Worm (Caenorhabditis elegans) whole organism, L2 larva: ENCODE measurements around the gene slc-25A18.1.
"Not testable (repeated sequence)": the region's sequence is repeated elsewhere in the genome, so short reads cannot be mapped to it uniquely, and the experiment has no call there.

Experiments
- F13H6.1 ChIP-seq: sonication (generic microtip); optimal IDR thresholded peaks from 2 replicates; lab custom pipeline; 2016; ENCODE audit warnings: missing genetic modification characterization, missing compliant biosample characterization
- R02D3.7 ChIP-seq: fragments of 150-350 bp; optimal IDR thresholded peaks from 2 replicates; lab custom pipeline; 2014; ENCODE audit warnings: missing biosample characterization, missing genetic modification characterization
- Y55F3AM.14 ChIP-seq: fragments of 200-800 bp; sonication (Bioruptor generic); optimal IDR thresholded peaks from 2 replicates; lab custom pipeline; 2018; ENCODE audit warnings: mild to moderate bottlenecking, missing genetic modification characterization, missing compliant biosample characterization
- ZK546.5 ChIP-seq: sonication (generic microtip); optimal IDR thresholded peaks from 2 replicates; lab custom pipeline; 2017; ENCODE audit warnings: missing biosample characterization, missing genetic modification characterization
- alr-1 ChIP-seq: fragments of 150-350 bp; optimal IDR thresholded peaks from 2 replicates; lab custom pipeline; 2014; ENCODE audit warnings: missing biosample characterization, missing genetic modification characterization
- aly-2 ChIP-seq: fragments of 150-350 bp; optimal IDR thresholded peaks from 2 replicates; lab custom pipeline; 2014; ENCODE audit warnings: missing biosample characterization, missing genetic modification characterization
- ama-1 ChIP-seq: fragments of 150-350 bp; optimal IDR thresholded peaks from 2 replicates; lab custom pipeline; 2018; ENCODE audit warnings: inconsistent platforms
- blmp-1 ChIP-seq: sonication (generic microtip); optimal IDR thresholded peaks from 2 replicates; lab custom pipeline; 2017; ENCODE audit warnings: missing genetic modification characterization, mild to moderate bottlenecking, missing compliant biosample characterization, antibody characterized with exemption, moderate library complexity; ENCODE audit not compliant: insufficient read depth
- ceh-16 ChIP-seq: fragments of 150-350 bp; optimal IDR thresholded peaks from 2 replicates; lab custom pipeline; 2014; ENCODE audit warnings: missing biosample characterization, missing genetic modification characterization
- ceh-82 ChIP-seq: fragments of 150-350 bp; optimal IDR thresholded peaks from 2 replicates; lab custom pipeline; 2014; ENCODE audit warnings: missing biosample characterization, missing genetic modification characterization
- crh-2 ChIP-seq: sonication (generic microtip); optimal IDR thresholded peaks from 2 replicates; lab custom pipeline; 2017; ENCODE audit warnings: missing biosample characterization, missing genetic modification characterization
- dmd-4 ChIP-seq: sonication (generic microtip); optimal IDR thresholded peaks from 2 replicates; lab custom pipeline; 2017; ENCODE audit warnings: missing biosample characterization, missing genetic modification characterization
- egl-27 ChIP-seq: sonication (generic microtip); optimal IDR thresholded peaks from 3 replicates; lab custom pipeline; 2017; ENCODE audit warnings: missing biosample characterization, missing genetic modification reagents, missing genetic modification characterization
- elt-1 ChIP-seq: fragments of 150-350 bp; optimal IDR thresholded peaks from 2 replicates; lab custom pipeline; 2014; ENCODE audit warnings: missing biosample characterization, missing genetic modification characterization
- gmeb-1 ChIP-seq: fragments of 150-350 bp; optimal IDR thresholded peaks from 2 replicates; lab custom pipeline; 2014; ENCODE audit warnings: missing biosample characterization, missing genetic modification characterization
- lin-11 ChIP-seq: fragments of 150-350 bp; sonication (generic microtip); optimal IDR thresholded peaks from 2 replicates; lab custom pipeline; 2014; ENCODE audit warnings: missing biosample characterization, missing genetic modification characterization, inconsistent platforms, mixed read lengths
- lin-13 ChIP-seq: fragments of 150-350 bp; optimal IDR thresholded peaks from 2 replicates; lab custom pipeline; 2014; ENCODE audit warnings: missing biosample characterization, missing genetic modification reagents, missing genetic modification characterization
- lin-39 ChIP-seq: fragments of 150-350 bp; optimal IDR thresholded peaks from 2 replicates; lab custom pipeline; 2014; ENCODE audit warnings: missing biosample characterization, missing genetic modification reagents, missing genetic modification characterization
- lsy-2 ChIP-seq, 2 experiments: fragments of 150-350 bp in 1 of 2; sonication (generic microtip) in 1 of 2; optimal IDR thresholded peaks; 2 replicates each; lab custom pipeline; 2014 to 2017; ENCODE audit warnings: missing biosample characterization in 2 of 2, missing genetic modification characterization in 2 of 2
- mab-5 ChIP-seq: fragments of 150-350 bp; optimal IDR thresholded peaks from 2 replicates; lab custom pipeline; 2014; ENCODE audit warnings: missing biosample characterization, missing genetic modification characterization
- mdl-1 ChIP-seq, 2 experiments: fragments of 150-350 bp in 1 of 2; sonication (generic microtip) in 1 of 2; optimal IDR thresholded peaks; 2 replicates each; lab custom pipeline; 2017; ENCODE audit warnings: missing biosample characterization in 2 of 2, missing genetic modification characterization in 2 of 2
- nhr-12 ChIP-seq: fragments of 150-350 bp; optimal IDR thresholded peaks from 2 replicates; lab custom pipeline; 2014; ENCODE audit warnings: missing biosample characterization, missing genetic modification characterization
- nhr-129 ChIP-seq: fragments of 150-350 bp; optimal IDR thresholded peaks from 2 replicates; lab custom pipeline; 2014; ENCODE audit warnings: missing biosample characterization, missing genetic modification characterization
- nhr-21 ChIP-seq: fragments of 150-350 bp; optimal IDR thresholded peaks from 2 replicates; lab custom pipeline; 2014; ENCODE audit warnings: missing biosample characterization, missing genetic modification characterization
- nhr-23 ChIP-seq: fragments of 150-350 bp; optimal IDR thresholded peaks from 2 replicates; lab custom pipeline; 2014; ENCODE audit warnings: missing biosample characterization, missing genetic modification reagents, missing genetic modification characterization
- nhr-25 ChIP-seq: fragments of 150-350 bp; sonication (generic microtip); optimal IDR thresholded peaks from 3 replicates; lab custom pipeline; 2014; ENCODE audit warnings: missing biosample characterization, missing genetic modification characterization
- nhr-77 ChIP-seq: fragments of 150-350 bp; optimal IDR thresholded peaks from 2 replicates; lab custom pipeline; 2014; ENCODE audit warnings: missing biosample characterization, missing genetic modification characterization
- peb-1 ChIP-seq: fragments of 150-350 bp; optimal IDR thresholded peaks from 2 replicates; lab custom pipeline; 2014; ENCODE audit warnings: missing biosample characterization, missing genetic modification characterization
- sem-4 ChIP-seq: fragments of 150-350 bp; optimal IDR thresholded peaks from 2 replicates; lab custom pipeline; 2014; ENCODE audit warnings: missing biosample characterization, missing genetic modification reagents, missing genetic modification characterization
- skn-1 ChIP-seq: sonication (generic microtip); optimal IDR thresholded peaks from 2 replicates; lab custom pipeline; 2017; ENCODE audit warnings: missing biosample characterization, missing genetic modification characterization
- snpc-4 ChIP-seq: fragments of 150-350 bp; optimal IDR thresholded peaks from 2 replicates; lab custom pipeline; 2014; ENCODE audit warnings: missing biosample characterization, missing genetic modification characterization
- unc-39 ChIP-seq: fragments of 150-350 bp; optimal IDR thresholded peaks from 2 replicates; lab custom pipeline; 2014; ENCODE audit warnings: missing biosample characterization, missing genetic modification characterization
- unc-55 ChIP-seq: fragments of 150-350 bp; sonication (generic microtip); optimal IDR thresholded peaks from 3 replicates; lab custom pipeline; 2014; ENCODE audit warnings: missing biosample characterization, missing genetic modification reagents, missing genetic modification characterization
- unc-62 ChIP-seq: fragments of 150-350 bp; optimal IDR thresholded peaks from 2 replicates; lab custom pipeline; 2014; ENCODE audit warnings: missing biosample characterization, missing genetic modification reagents, missing genetic modification characterization
- zag-1 ChIP-seq: fragments of 150-350 bp; optimal IDR thresholded peaks from 2 replicates; lab custom pipeline; 2014; ENCODE audit warnings: missing biosample characterization, missing genetic modification characterization
- ztf-11 ChIP-seq: sonication (generic microtip); optimal IDR thresholded peaks from 2 replicates; lab custom pipeline; 2017; ENCODE audit warnings: missing biosample characterization, missing genetic modification characterization
- ztf-4 ChIP-seq: fragments of 150-350 bp; optimal IDR thresholded peaks from 2 replicates; lab custom pipeline; 2014; ENCODE audit warnings: missing biosample characterization, missing genetic modification characterization

Gene slc-25A18.1

ce11 chrX:14969615-14970014 lies 34.1 kb downstream of the slc-25A18.1 start:
- TF ChIP-seq aly-2 (tag; lab: Kevin White, UChicago) (no peak), F13H6.1 (tag; lab: Kevin White, UChicago) (no peak), Y55F3AM.14 (GFP tag; lab: Kevin White, UChicago) (no peak), ceh-82 (tag; lab: Kevin White, UChicago) (no peak), sem-4 (tag; lab: Kevin White, UChicago) (no peak), unc-39 (tag; lab: Kevin White, UChicago) (no peak), mdl-1 (tag; optimal IDR thresholded peaks at IDR 0.05; lab: Kevin White, UChicago) (no peak), nhr-23 (tag; lab: Kevin White, UChicago) (no peak), gmeb-1 (tag; lab: Kevin White, UChicago) (no peak), nhr-129 (tag; lab: Kevin White, UChicago) (no peak), mab-5 (tag; lab: Kevin White, UChicago) (no peak), unc-62 (no peak), R02D3.7 (tag; lab: Kevin White, UChicago) (no peak), lin-39 (no peak), nhr-21 (tag; lab: Kevin White, UChicago) (no peak)
- TF ChIP-seq, all 48 proteins: peak for 0

ce11 chrX:14966515-14966914 lies 37.2 kb downstream of the slc-25A18.1 start, which contains the start of gene F20D1.22:
F20D1.22 (plus strand) TSS chrX:14966815.
- not testable (repeated sequence) for TF ChIP-seq gmeb-1 (tag; lab: Kevin White, UChicago); nhr-12 (tag; lab: Kevin White, UChicago); lin-13 (GFP tag; lab: Kevin White, UChicago)

- TF ChIP-seq lsy-2 (tag; optimal IDR thresholded peaks at IDR 0.05; lab: Kevin White, UChicago) (no peak), egl-27 (tag; lab: Kevin White, UChicago) (no peak), ama-1 (lab: Kevin White, UChicago) (no peak), peb-1 (tag; lab: Kevin White, UChicago) (no peak), R02D3.7 (tag; lab: Kevin White, UChicago) (no peak), elt-1 (tag; lab: Kevin White, UChicago) (no peak), skn-1 (no peak), blmp-1 (tag; lab: Kevin White, UChicago) (no peak)
These were observed 38.0 kb downstream of the slc-25A18.1 start, which contains the start of gene F45B8.5 for ce11 chrX:14965761-14966160. F45B8.5 (plus strand) TSS chrX:14966061.

- TF ChIP-seq ZK546.5 (no peak), egl-27 (tag; lab: Kevin White, UChicago) (no peak), Y55F3AM.14 (GFP tag; lab: Kevin White, UChicago) (no peak), F13H6.1 (tag; lab: Kevin White, UChicago) (no peak), ceh-82 (tag; lab: Kevin White, UChicago) (no peak)
These were observed 39.5 kb downstream of the slc-25A18.1 start, which contains the start of gene rgs-11 for ce11 chrX:14964253-14964652. rgs-11 (plus strand) TSS chrX:14964553.

- no peak for TF ChIP-seq snpc-4
- TF ChIP-seq nhr-129 (tag; lab: Kevin White, UChicago): no peak
- no peak for TF ChIP-seq peb-1 (tag; lab: Kevin White, UChicago)
- no peak for TF ChIP-seq lin-13 (GFP tag; lab: Kevin White, UChicago)
- no peak for TF ChIP-seq zag-1 (tag; lab: Kevin White, UChicago)
- no peak for TF ChIP-seq unc-62
- no peak for TF ChIP-seq unc-55
- TF ChIP-seq nhr-21 (tag; lab: Kevin White, UChicago): no peak
- no peak for TF ChIP-seq dmd-4 (tag; lab: Kevin White, UChicago)
- TF ChIP-seq nhr-77 (tag; lab: Kevin White, UChicago): no peak
These were observed 41.3 kb downstream of the slc-25A18.1 start, which contains the start of gene rgs-10 for ce11 chrX:14962456-14962855. rgs-10 (plus strand) TSS chrX:14962756.

ce11 chrX:14961471-14961870 lies 42.3 kb downstream of the slc-25A18.1 start, which contains the start of gene idpp-3:
idpp-3 (minus strand) TSS chrX:14961571.
- TF ChIP-seq F13H6.1 (tag; lab: Kevin White, UChicago): no peak
- TF ChIP-seq mab-5 (tag; lab: Kevin White, UChicago): no peak
- no peak for TF ChIP-seq crh-2 (tag; lab: Kevin White, UChicago)
- no peak for TF ChIP-seq ztf-4
- no peak for TF ChIP-seq ztf-11 (tag; lab: Kevin White, UChicago)
- TF ChIP-seq lin-11 (tag; lab: Kevin White, UChicago): no peak
- no peak for TF ChIP-seq ZK546.5
- no peak for TF ChIP-seq R02D3.7 (tag; lab: Kevin White, UChicago)
- TF ChIP-seq ceh-16 (tag; lab: Kevin White, UChicago): no peak
- no peak for TF ChIP-seq nhr-21 (tag; lab: Kevin White, UChicago)
- TF ChIP-seq alr-1 (tag; lab: Kevin White, UChicago): no peak
- no peak for TF ChIP-seq lin-39
- TF ChIP-seq nhr-25 (tag; lab: Kevin White, UChicago): no peak
